Fruit fly (Drosophila melanogaster): ENCODE data around the gene CG13000.

CG13000 gene

DNA sequence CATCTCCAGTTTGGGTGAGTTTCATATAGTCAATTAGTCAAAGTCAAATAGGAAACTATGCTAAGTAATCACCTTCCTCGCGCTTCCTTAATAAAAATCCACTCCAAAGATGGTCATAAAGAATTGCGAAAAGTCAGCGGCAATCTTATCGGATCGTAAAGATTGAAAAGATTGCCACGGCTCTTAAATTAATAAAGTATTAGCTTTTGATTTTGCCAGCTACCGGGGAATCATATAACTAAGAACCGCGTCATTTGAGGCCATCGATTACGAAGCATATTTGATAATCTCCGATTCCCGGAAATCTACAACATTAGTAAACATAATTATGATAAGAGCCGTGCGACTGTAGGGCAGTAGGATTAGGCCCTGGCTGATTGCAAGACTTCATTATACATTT, 13.8 kb downstream of the CG13000 start:
- TF ChIP-seq Myc (optimal IDR thresholded peaks at IDR 0.05): no peak
- no peak for TF ChIP-seq ttk (optimal IDR thresholded peaks at IDR 0.05)
- TF ChIP-seq h (optimal IDR thresholded peaks at IDR 0.05): no peak
- TF ChIP-seq Sin3A (optimal IDR thresholded peaks at IDR 0.05): no peak
- no peak for TF ChIP-seq psq (optimal IDR thresholded peaks at IDR 0.05)
- no peak for TF ChIP-seq insv (optimal IDR thresholded peaks at IDR 0.05)

DNA sequence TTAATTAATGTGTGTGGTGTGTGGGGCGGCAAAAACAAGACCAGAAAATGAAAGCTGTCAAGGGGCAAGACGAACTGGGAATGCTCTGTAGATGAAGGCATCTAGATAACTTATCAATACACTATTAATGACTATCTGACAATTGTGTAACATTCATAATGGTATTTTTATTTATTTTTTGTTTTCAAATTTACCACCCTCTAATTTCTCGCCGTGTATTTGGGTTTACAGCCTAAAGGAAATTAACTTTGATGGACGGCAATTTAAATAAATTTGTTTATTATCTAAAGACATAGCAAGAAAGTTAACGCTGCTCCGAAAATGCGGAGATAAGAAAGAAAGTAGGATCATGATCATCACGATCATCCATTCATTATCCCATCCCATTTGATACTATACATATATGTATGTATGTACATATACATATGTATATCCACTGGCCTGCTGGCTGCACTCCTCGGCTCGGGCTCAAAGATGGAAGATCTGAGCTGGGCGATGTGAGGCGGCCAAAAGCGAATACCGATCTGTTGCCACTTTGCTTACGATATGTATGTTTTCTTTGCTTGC, 15.4 kb downstream of the CG13000 start:
- no peak for TF ChIP-seq psq (optimal IDR thresholded peaks at IDR 0.05)

DNA sequence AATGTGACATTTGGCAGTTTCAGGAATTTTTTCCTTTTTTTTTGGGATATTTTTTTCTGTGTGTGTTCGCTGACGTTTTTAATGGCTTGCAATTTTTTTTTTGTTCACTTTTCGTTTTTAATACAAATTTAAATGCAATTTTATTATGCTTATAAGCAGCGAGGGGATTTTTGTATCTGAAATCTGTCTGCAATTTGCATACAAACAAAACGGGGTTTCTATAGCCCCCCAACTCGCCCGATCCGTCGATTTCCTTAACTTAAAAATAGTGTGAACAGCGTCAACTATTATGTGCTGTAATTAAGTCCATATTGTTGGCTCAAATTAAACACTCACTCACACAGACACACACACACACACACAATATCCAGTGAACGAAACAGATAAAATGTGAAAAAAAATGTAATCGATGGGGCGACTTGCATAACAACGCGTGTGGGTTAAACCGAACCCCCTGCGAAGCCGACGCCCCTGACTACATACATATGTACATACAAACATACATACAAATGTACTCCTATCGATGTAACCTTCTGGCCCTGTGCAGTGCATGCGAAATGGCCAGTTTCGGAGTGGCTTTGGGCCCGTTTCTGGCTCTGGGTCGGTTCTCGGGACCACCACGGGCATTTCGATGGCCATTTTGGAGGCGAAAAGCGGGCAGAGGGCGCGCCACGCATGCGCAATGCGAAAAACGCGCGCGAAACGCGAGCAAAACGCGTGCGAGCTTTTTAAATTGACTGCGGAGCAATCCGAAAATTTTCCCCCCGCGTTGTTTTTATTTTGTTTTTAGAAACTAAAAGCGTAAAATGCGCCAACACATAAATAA, 16.1 kb downstream of the CG13000 start:
- no peak for TF ChIP-seq Myc (optimal IDR thresholded peaks at IDR 0.05)
- no peak for TF ChIP-seq h (optimal IDR thresholded peaks at IDR 0.05)
- TF ChIP-seq psq (optimal IDR thresholded peaks at IDR 0.05): no peak
- no peak for TF ChIP-seq Sin3A (optimal IDR thresholded peaks at IDR 0.05)
- no peak for TF ChIP-seq insv (optimal IDR thresholded peaks at IDR 0.05)
- no peak for TF ChIP-seq ttk (optimal IDR thresholded peaks at IDR 0.05)

DNA sequence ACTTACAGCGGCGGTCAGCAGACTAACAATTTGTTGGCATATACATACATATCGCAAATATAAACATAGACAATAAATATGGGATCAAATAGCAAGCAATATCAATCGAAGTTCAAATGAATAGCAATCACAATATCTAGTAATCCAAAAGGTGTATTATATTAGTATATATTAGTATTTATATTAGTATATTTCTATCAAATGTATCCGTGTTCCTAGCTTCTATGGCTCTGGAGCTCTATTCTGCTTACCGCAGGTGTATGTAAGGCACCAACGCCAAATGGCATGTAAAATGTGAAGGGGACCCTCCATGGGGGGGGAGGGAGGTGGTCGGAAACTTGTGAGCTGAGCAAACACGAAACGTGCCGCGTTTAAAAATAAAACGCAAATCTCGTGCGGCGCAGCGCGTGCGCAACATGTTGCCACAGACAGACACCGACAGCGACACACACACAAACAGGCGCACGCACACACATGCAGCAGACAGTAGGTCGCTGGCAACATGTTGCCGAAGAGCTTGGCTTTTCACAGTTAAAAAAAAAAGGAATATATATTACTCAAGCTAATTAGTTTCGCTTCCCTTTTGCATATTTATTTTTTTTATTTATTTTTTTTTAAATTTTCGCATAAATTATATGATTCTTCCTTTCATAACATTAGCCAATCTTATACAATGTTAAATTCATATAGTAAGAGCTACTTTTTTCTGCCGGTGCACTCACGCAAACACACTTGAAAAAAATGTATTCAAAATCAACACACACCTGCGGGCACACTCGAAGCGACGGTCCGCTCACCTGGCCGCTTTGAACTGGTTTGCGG, 17.6 kb downstream of the CG13000 start:
- TF ChIP-seq Sin3A (optimal IDR thresholded peaks at IDR 0.05): no peak
- TF ChIP-seq h (optimal IDR thresholded peaks at IDR 0.05): no peak
- no peak for TF ChIP-seq Myc (optimal IDR thresholded peaks at IDR 0.05)
- no peak for TF ChIP-seq insv (optimal IDR thresholded peaks at IDR 0.05)
- TF ChIP-seq psq (optimal IDR thresholded peaks at IDR 0.05): no peak
- TF ChIP-seq ttk (optimal IDR thresholded peaks at IDR 0.05): no peak

DNA sequence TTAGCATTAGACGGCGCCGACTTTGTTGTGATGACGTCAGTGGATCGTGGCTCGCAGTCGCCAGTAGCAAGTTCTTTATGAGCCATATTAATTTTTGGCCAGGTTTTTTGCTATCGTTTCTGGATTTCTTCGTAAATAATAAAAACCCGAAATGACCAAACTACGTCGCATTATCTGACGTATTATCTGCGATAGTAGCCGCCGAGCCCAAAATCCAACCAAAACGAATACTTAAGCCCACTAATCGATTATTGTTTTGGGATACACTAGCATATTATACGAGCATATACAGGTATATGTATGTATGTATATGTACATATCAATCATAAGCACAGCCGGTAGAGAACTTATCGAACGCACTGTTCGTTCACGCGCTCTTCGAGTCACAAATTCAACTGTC, 21.5 kb downstream of the CG13000 start:
- TF ChIP-seq psq (optimal IDR thresholded peaks at IDR 0.05): no peak
- TF ChIP-seq insv (optimal IDR thresholded peaks at IDR 0.05): no peak
- TF ChIP-seq ttk (optimal IDR thresholded peaks at IDR 0.05): no peak
- no peak for TF ChIP-seq h (optimal IDR thresholded peaks at IDR 0.05)
- TF ChIP-seq Sin3A (optimal IDR thresholded peaks at IDR 0.05): no peak
- TF ChIP-seq Myc (optimal IDR thresholded peaks at IDR 0.05): no peak

DNA sequence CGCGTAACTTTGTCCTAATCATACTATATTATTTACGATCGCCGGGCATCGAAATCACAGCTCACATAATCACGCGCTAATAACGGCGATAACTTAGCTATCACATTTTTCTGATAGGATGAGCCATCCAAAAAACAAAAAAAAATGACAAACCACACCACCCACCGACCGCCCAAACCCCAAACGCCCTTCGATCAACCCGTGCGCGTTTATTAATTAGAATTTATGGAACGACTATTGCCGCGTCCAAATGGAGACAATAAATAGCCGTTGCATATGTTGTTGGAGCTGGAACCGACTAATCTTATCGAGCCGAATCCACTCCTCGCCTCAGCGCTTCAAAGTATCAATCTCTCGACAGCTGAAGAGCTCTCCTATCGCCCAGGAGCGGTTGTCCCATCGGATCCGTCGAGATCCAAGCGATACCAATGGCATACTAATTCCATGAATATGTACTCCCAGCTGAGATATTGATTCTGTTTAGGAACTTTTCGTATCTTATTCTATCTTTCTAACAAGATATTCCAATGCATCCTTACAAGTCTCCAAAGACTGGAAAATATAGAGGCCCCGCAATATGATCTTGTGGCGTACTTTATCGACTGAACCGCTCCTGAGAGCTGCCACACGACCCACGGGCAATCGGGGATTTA, 24.1 kb downstream of the CG13000 start:
- no peak for TF ChIP-seq Sin3A (optimal IDR thresholded peaks at IDR 0.05)
- TF ChIP-seq psq (optimal IDR thresholded peaks at IDR 0.05): no peak
- TF ChIP-seq h (optimal IDR thresholded peaks at IDR 0.05): no peak
- no peak for TF ChIP-seq Myc (optimal IDR thresholded peaks at IDR 0.05)
- no peak for TF ChIP-seq insv (optimal IDR thresholded peaks at IDR 0.05)
- TF ChIP-seq ttk (optimal IDR thresholded peaks at IDR 0.05): no peak

DNA sequence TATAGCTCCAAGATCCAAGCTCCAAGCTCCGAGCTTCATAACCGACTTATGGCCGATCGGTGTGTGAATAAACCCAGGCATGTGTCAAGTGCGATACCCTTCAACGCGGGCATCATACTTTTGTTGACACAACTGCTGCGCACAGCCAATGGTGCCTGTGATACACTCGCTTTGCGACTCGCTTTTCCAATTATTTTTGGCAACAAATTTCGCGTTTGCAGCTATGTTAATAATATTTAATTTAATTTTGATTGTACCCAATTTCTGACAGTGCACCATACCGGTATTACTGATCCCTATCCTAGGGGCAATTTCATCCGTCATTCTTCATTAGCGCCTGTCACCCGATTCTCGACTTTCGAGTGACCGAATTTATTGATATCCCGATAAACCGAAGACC, 24.8 kb downstream of the CG13000 start:
- TF ChIP-seq insv (optimal IDR thresholded peaks at IDR 0.05): no peak
- no peak for TF ChIP-seq ttk (optimal IDR thresholded peaks at IDR 0.05)
- no peak for TF ChIP-seq Sin3A (optimal IDR thresholded peaks at IDR 0.05)
- no peak for TF ChIP-seq h (optimal IDR thresholded peaks at IDR 0.05)
- no peak for TF ChIP-seq psq (optimal IDR thresholded peaks at IDR 0.05)
- no peak for TF ChIP-seq Myc (optimal IDR thresholded peaks at IDR 0.05)

DNA sequence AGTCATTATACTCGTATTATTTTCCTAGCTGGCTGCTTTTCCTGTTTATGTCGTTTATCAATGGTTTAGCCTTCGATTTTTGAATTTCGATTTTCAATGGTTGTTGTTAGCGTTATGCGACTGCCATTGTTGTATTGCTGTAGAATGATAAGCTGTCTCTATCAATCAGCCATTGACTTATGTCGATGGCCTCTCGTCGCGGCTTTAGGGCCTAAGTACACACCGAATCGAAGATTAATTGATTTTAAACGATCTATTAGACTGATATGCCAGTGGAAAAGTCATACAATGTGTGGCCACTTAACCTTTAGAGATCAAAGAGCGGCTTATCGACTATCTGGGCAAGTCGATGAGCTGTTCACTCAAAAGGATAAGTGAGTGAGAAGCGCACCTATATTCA, 25.6 kb downstream of the CG13000 start:
- no peak for TF ChIP-seq h (optimal IDR thresholded peaks at IDR 0.05)
- no peak for TF ChIP-seq insv (optimal IDR thresholded peaks at IDR 0.05)
- TF ChIP-seq psq (optimal IDR thresholded peaks at IDR 0.05): no peak
- no peak for TF ChIP-seq Sin3A (optimal IDR thresholded peaks at IDR 0.05)
- TF ChIP-seq Myc (optimal IDR thresholded peaks at IDR 0.05): no peak

DNA sequence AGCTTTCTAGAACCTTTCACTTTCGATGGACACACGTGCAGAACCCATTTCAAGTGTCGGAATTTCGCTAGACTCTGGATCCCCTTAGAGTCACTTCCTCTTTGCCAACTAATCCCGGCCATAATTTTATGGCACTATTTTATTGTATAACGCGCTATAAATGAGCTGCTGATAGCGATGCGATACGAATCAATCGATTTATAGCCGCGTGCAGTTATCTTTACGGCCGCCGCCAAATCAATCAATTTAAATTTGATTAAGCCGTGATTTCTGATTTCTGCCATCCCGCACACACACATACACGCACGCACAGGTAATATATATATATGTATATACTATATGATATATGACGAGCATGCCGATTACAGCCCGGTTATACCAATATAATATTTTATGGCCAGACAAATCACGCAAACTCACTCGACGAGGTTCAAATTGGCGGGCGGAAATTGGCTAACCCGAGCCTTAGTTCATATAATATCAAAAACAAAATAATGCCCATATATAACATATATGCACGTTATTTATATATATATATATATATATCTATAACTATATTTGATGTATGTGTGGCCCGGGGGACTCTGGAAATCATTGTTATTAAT, 27.5 kb downstream of the CG13000 start:
- TF ChIP-seq insv (optimal IDR thresholded peaks at IDR 0.05): no peak
- TF ChIP-seq h (optimal IDR thresholded peaks at IDR 0.05): no peak
- TF ChIP-seq Sin3A (optimal IDR thresholded peaks at IDR 0.05): no peak
- TF ChIP-seq psq (optimal IDR thresholded peaks at IDR 0.05): no peak
- TF ChIP-seq ttk (optimal IDR thresholded peaks at IDR 0.05): no peak
- TF ChIP-seq Myc (optimal IDR thresholded peaks at IDR 0.05): no peak

DNA sequence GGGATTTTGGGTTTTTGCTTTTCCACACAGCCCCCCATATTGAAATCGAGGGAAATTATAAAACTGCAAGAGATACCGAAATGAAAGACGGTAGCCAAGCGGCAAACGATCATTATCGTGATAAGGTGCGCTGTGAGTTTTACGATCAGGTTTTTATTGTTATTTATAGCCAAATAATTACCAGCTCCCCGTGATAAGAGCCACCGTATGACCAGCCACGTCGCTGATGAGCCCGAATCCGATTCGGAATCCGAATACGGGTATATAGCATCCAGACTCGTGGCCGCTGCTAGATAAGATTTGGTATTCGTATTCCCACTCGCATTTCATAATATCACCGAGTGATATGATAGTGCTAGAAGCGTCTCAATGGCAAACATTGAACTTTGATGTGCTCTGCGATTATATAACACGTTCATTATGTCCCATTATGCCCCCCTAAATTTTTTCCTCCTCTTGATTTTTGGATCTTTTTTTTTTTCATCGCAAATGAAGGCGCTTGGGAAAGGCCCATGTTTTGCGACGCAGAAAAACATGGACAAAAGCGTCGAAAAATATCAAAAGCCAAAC, 29.4 kb downstream of the CG13000 start:
- no peak for TF ChIP-seq ttk (optimal IDR thresholded peaks at IDR 0.05)
- TF ChIP-seq psq (optimal IDR thresholded peaks at IDR 0.05): no peak
- TF ChIP-seq Sin3A (optimal IDR thresholded peaks at IDR 0.05): no peak
- TF ChIP-seq Myc (optimal IDR thresholded peaks at IDR 0.05): no peak
- no peak for TF ChIP-seq h (optimal IDR thresholded peaks at IDR 0.05)
- no peak for TF ChIP-seq insv (optimal IDR thresholded peaks at IDR 0.05)

DNA sequence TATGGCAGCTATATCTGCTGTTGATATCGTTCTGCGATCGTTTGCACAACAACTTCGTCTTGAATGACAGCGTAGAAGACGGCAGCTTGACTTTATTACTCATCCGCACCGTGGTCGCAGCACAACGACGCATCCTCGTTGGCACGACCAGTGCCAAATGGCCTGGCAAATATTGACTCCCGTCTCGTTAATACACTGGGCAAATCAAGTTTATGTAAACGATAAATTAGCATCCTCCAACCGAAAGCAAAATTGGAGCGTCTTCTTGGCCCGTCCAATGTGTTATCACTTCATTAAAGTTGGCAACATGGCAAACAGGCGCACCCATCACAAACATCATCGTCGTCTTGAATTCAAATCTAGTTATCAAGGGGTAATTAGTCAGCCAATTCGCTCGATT, 30.8 kb downstream of the CG13000 start:
- TF ChIP-seq ttk (optimal IDR thresholded peaks at IDR 0.05) (no peak), h (optimal IDR thresholded peaks at IDR 0.05) (no peak), Sin3A (optimal IDR thresholded peaks at IDR 0.05) (no peak), insv (optimal IDR thresholded peaks at IDR 0.05) (no peak)

Data from Kc167 (cell line).